Fruit fly (Drosophila melanogaster) whole organism, embryonic: Measurements from ENCODE around the gene Cp7Fa.

ENCODE experiments used
- ATbp ChIP-seq: fragments of 200-800 bp; sonication (Bioruptor generic); optimal IDR thresholded peaks from 2 replicates; lab custom pipeline; 2017; ENCODE audit warnings: missing biosample characterization, mild to moderate bottlenecking, missing genetic modification characterization, missing genetic modification reagents
- Abd-B ChIP-seq: fragments of 200-800 bp; sonication (Bioruptor generic); optimal IDR thresholded peaks from 2 replicates; lab custom pipeline; 2018; ENCODE audit warnings: missing biosample characterization, mild to moderate bottlenecking, missing genetic modification characterization, moderate library complexity
- B-H2 ChIP-seq: fragments of 200-800 bp; sonication (Bioruptor generic); optimal IDR thresholded peaks from 2 replicates; lab custom pipeline; 2018; ENCODE audit warnings: missing biosample characterization, mild to moderate bottlenecking, missing genetic modification characterization
- CG10147 ChIP-seq: fragments of 200-800 bp; sonication (Bioruptor generic); optimal IDR thresholded peaks from 2 replicates; lab custom pipeline; 2019; ENCODE audit warnings: missing biosample characterization, mild to moderate bottlenecking, missing genetic modification characterization, moderate library complexity
- CG1024 ChIP-seq: fragments of 200-800 bp; sonication (Bioruptor generic); IDR thresholded peaks from 2 replicates; pipeline ENCODE4 v1.3.6; 2022; ENCODE audit warnings: missing biosample characterization, missing genetic modification characterization
- CG10959 ChIP-seq: fragments of 200-800 bp; sonication (Bioruptor generic); IDR thresholded peaks from 2 replicates; pipeline ENCODE4 v1.3.6; 2022; ENCODE audit warnings: missing biosample characterization, missing genetic modification characterization
- CG11093 ChIP-seq: fragments of 200-800 bp; sonication (Bioruptor generic); IDR thresholded peaks from 3 replicates; pipeline ENCODE4 v1.3.6; 2022; ENCODE audit warnings: missing biosample characterization, missing genetic modification characterization
- CG14441 ChIP-seq: fragments of 200-800 bp; sonication (Bioruptor generic); IDR thresholded peaks from 2 replicates; pipeline ENCODE4 v1.3.6; 2022; ENCODE audit warnings: missing biosample characterization, missing genetic modification characterization
- CG17186 ChIP-seq: fragments of 200-800 bp; sonication (Bioruptor generic); optimal IDR thresholded peaks from 3 replicates; lab custom pipeline; 2017; ENCODE audit warnings: missing biosample characterization, missing genetic modification reagents, missing genetic modification characterization
- CG17361 ChIP-seq: fragments of 200-800 bp; sonication (Bioruptor generic); IDR thresholded peaks from 3 replicates; pipeline ENCODE4 v1.3.6; 2022; ENCODE audit warnings: missing biosample characterization, missing genetic modification characterization
- CG17568 ChIP-seq: fragments of 200-800 bp; sonication (Bioruptor generic); optimal IDR thresholded peaks from 2 replicates; lab custom pipeline; 2018; ENCODE audit warnings: missing biosample characterization, mild to moderate bottlenecking, missing genetic modification characterization, moderate library complexity
- CG1792 ChIP-seq: fragments of 200-800 bp; sonication (Bioruptor generic); optimal IDR thresholded peaks from 2 replicates; lab custom pipeline; 2016; ENCODE audit warnings: missing biosample characterization, missing genetic modification characterization
- CG30403 ChIP-seq: fragments of 200-800 bp; sonication (Bioruptor generic); optimal IDR thresholded peaks from 3 replicates; lab custom pipeline; 2016; ENCODE audit warnings: missing biosample characterization, missing genetic modification characterization
- CG31388 ChIP-seq: fragments of 200-800 bp; sonication (Bioruptor generic); optimal IDR thresholded peaks from 2 replicates; lab custom pipeline; 2016; ENCODE audit warnings: missing biosample characterization, missing genetic modification characterization
- CG3163 ChIP-seq: fragments of 200-800 bp; sonication (Bioruptor generic); optimal IDR thresholded peaks from 3 replicates; lab custom pipeline; 2016; ENCODE audit warnings: missing biosample characterization, missing genetic modification characterization
- CG32532 ChIP-seq: fragments of 200-800 bp; sonication (Bioruptor generic); IDR thresholded peaks from 2 replicates; pipeline ENCODE4 v1.3.6; 2022; ENCODE audit warnings: missing biosample characterization, missing genetic modification characterization
- CG3407 ChIP-seq: fragments of 200-800 bp; sonication (Bioruptor generic); optimal IDR thresholded peaks from 2 replicates; lab custom pipeline; 2018; ENCODE audit warnings: missing biosample characterization, mild to moderate bottlenecking, missing genetic modification characterization
- CG34422 ChIP-seq: fragments of 200-800 bp; sonication (Bioruptor generic); IDR thresholded peaks from 3 replicates; pipeline ENCODE4 v1.3.6; 2022; ENCODE audit warnings: missing biosample characterization, missing genetic modification characterization
- CG5245 ChIP-seq: fragments of 200-800 bp; sonication (Bioruptor generic); optimal IDR thresholded peaks from 3 replicates; lab custom pipeline; 2016; ENCODE audit warnings: missing biosample characterization, missing genetic modification characterization
- CG6813 ChIP-seq: fragments of 200-800 bp; sonication (Bioruptor generic); optimal IDR thresholded peaks from 2 replicates; lab custom pipeline; 2017; ENCODE audit warnings: missing biosample characterization, missing genetic modification characterization, mild to moderate bottlenecking, moderate library complexity, missing genetic modification reagents
- CG7839 ChIP-seq: fragments of 200-800 bp; sonication (Bioruptor generic); optimal IDR thresholded peaks from 3 replicates; lab custom pipeline; 2018; ENCODE audit warnings: missing biosample characterization, mild to moderate bottlenecking, missing genetic modification characterization, moderate library complexity
- CG8924 ChIP-seq: fragments of 200-800 bp; optimal IDR thresholded peaks from 3 replicates; lab custom pipeline; 2019; ENCODE audit warnings: missing biosample characterization, mild to moderate bottlenecking, missing genetic modification characterization, moderate library complexity
- Drgx ChIP-seq: fragments of 200-800 bp; sonication (Bioruptor generic); IDR thresholded peaks from 2 replicates; pipeline ENCODE4 v1.3.6; 2022; ENCODE audit warnings: missing biosample characterization, missing genetic modification characterization
- Ets65A ChIP-seq: fragments of 200-800 bp; sonication (Bioruptor generic); peaks from one replicate; lab custom pipeline; 2016; ENCODE audit warnings: missing biosample characterization, missing genetic modification characterization
- HHEX ChIP-seq: fragments of 200-800 bp; sonication (Bioruptor generic); optimal IDR thresholded peaks from 3 replicates; lab custom pipeline; 2017; ENCODE audit warnings: missing biosample characterization, mild to moderate bottlenecking, missing genetic modification characterization, missing genetic modification reagents
- HLH4C ChIP-seq: fragments of 200-800 bp; sonication (Bioruptor generic); IDR thresholded peaks from 3 replicates; pipeline ENCODE4 v1.3.6; 2022; ENCODE audit warnings: missing biosample characterization, missing genetic modification characterization; ENCODE audit not compliant: partially characterized antibody
- Jarid2 ChIP-seq: fragments of 200-800 bp; sonication (Bioruptor generic); optimal IDR thresholded peaks from 3 replicates; lab custom pipeline; 2017; ENCODE audit warnings: mild to moderate bottlenecking, missing biosample characterization, missing genetic modification reagents, missing genetic modification characterization
- Meics ChIP-seq: fragments of 200-800 bp; sonication (Bioruptor generic); optimal IDR thresholded peaks from 2 replicates; lab custom pipeline; 2017; ENCODE audit warnings: missing biosample characterization, mild to moderate bottlenecking, missing genetic modification characterization
- Mes4 ChIP-seq: fragments of 200-800 bp; sonication (Bioruptor generic); optimal IDR thresholded peaks from 2 replicates; lab custom pipeline; 2016; ENCODE audit warnings: missing biosample characterization, missing genetic modification characterization
- Optix ChIP-seq: fragments of 200-800 bp; sonication (Bioruptor generic); IDR thresholded peaks from 3 replicates; pipeline ENCODE4 v1.3.6; 2022; ENCODE audit warnings: missing biosample characterization, missing genetic modification characterization
- Spps ChIP-seq: fragments of 200-800 bp; sonication (Bioruptor generic); optimal IDR thresholded peaks from 2 replicates; lab custom pipeline; 2018; ENCODE audit warnings: missing biosample characterization, mild to moderate bottlenecking, missing genetic modification characterization
- Stat92E ChIP-seq, 3 experiments: fragments of >200 bp in 2 of 3; fragments of 200-800 bp in 1 of 3; sonication (Bioruptor generic) in 1 of 3; optimal IDR thresholded peaks; 2 replicates each; lab custom pipeline; 2017 to 2019; ENCODE audit warnings: missing biosample characterization in 3 of 3, missing genetic modification characterization in 3 of 3, mild to moderate bottlenecking in 1 of 3, moderate library complexity in 1 of 3
- al ChIP-seq: fragments of 200-800 bp; sonication (Bioruptor generic); IDR thresholded peaks from 2 replicates; pipeline ENCODE4 v1.3.6; 2022; ENCODE audit warnings: missing biosample characterization, missing genetic modification characterization
- bcd ChIP-seq: fragments of 200-800 bp; sonication (Bioruptor generic); optimal IDR thresholded peaks from 2 replicates; lab custom pipeline; 2017; ENCODE audit warnings: missing biosample characterization, mild to moderate bottlenecking, missing genetic modification characterization
- bowl ChIP-seq: fragments of 200-800 bp; sonication (Bioruptor generic); IDR thresholded peaks from 2 replicates; pipeline ENCODE4 v1.3.6; 2022; ENCODE audit warnings: missing biosample characterization, missing genetic modification characterization
- cad ChIP-seq: fragments of >200 bp; optimal IDR thresholded peaks from 2 replicates; lab custom pipeline; 2017; ENCODE audit warnings: missing biosample characterization, missing genetic modification characterization
- cas ChIP-seq: fragments of 200-800 bp; sonication (Bioruptor generic); IDR thresholded peaks from 2 replicates; pipeline ENCODE4 v1.3.6; 2022; ENCODE audit warnings: missing biosample characterization, missing genetic modification characterization
- corto ChIP-seq: fragments of 200-800 bp; sonication (Bioruptor generic); optimal IDR thresholded peaks from 2 replicates; lab custom pipeline; 2016; ENCODE audit warnings: missing biosample characterization, mild to moderate bottlenecking, missing genetic modification characterization, moderate library complexity
- dmrt99B ChIP-seq: fragments of 200-800 bp; sonication (Bioruptor generic); optimal IDR thresholded peaks from 2 replicates; lab custom pipeline; 2018; ENCODE audit warnings: missing biosample characterization, mild to moderate bottlenecking, missing genetic modification characterization, moderate library complexity
- esg ChIP-seq: fragments of 200-800 bp; sonication (Bioruptor generic); conservative IDR thresholded peaks from 2 replicates; pipeline ENCODE4 v1.3.6; 2022; ENCODE audit warnings: missing biosample characterization, missing genetic modification characterization
- fd102C ChIP-seq: fragments of 200-800 bp; sonication (Bioruptor generic); optimal IDR thresholded peaks from 2 replicates; lab custom pipeline; 2018; ENCODE audit warnings: missing biosample characterization, mild to moderate bottlenecking, missing genetic modification characterization, moderate library complexity
- fd3F ChIP-seq: fragments of 200-800 bp; sonication (Bioruptor generic); optimal IDR thresholded peaks from 2 replicates; lab custom pipeline; 2018; ENCODE audit warnings: missing biosample characterization, mild to moderate bottlenecking, missing genetic modification characterization, moderate library complexity
- her ChIP-seq: fragments of 200-800 bp; sonication (Bioruptor generic); optimal IDR thresholded peaks from 2 replicates; lab custom pipeline; 2016; ENCODE audit warnings: missing biosample characterization, missing genetic modification characterization
- lbe ChIP-seq: fragments of 200-800 bp; sonication (Bioruptor generic); optimal IDR thresholded peaks from 2 replicates; lab custom pipeline; 2016; ENCODE audit warnings: missing biosample characterization, mild to moderate bottlenecking, missing genetic modification characterization
- mld ChIP-seq: fragments of 200-800 bp; sonication (Bioruptor generic); IDR thresholded peaks from 3 replicates; pipeline ENCODE4 v1.3.6; 2022; ENCODE audit warnings: missing biosample characterization, missing genetic modification characterization; ENCODE audit not compliant: partially characterized antibody
- nerfin-1 ChIP-seq: fragments of 200-800 bp; sonication (Bioruptor generic); optimal IDR thresholded peaks from 3 replicates; lab custom pipeline; 2019; ENCODE audit warnings: missing biosample characterization, mild to moderate bottlenecking, missing genetic modification characterization, moderate library complexity
- salm ChIP-seq: fragments of 200-800 bp; sonication (Bioruptor generic); optimal IDR thresholded peaks from 2 replicates; lab custom pipeline; 2018; ENCODE audit warnings: missing biosample characterization, mild to moderate bottlenecking, missing genetic modification characterization
- sens ChIP-seq: fragments of 200-800 bp; sonication (Bioruptor generic); peaks from one replicate; lab custom pipeline; 2016; ENCODE audit warnings: missing biosample characterization, missing genetic modification characterization
- sim ChIP-seq: fragments of 200-800 bp; sonication (Bioruptor generic); IDR thresholded peaks from 2 replicates; pipeline ENCODE4 v1.3.6; 2022; ENCODE audit warnings: missing biosample characterization, missing genetic modification characterization
- vnd ChIP-seq: fragments of 200-800 bp; sonication (Bioruptor generic); IDR thresholded peaks from 3 replicates; pipeline ENCODE4 v1.3.6; 2022; ENCODE audit warnings: missing biosample characterization, missing genetic modification characterization; ENCODE audit not compliant: partially characterized antibody
- yki ChIP-seq: fragments of >200 bp; optimal IDR thresholded peaks from 3 replicates; lab custom pipeline; 2018

The Cp7Fa gene

DNA sequence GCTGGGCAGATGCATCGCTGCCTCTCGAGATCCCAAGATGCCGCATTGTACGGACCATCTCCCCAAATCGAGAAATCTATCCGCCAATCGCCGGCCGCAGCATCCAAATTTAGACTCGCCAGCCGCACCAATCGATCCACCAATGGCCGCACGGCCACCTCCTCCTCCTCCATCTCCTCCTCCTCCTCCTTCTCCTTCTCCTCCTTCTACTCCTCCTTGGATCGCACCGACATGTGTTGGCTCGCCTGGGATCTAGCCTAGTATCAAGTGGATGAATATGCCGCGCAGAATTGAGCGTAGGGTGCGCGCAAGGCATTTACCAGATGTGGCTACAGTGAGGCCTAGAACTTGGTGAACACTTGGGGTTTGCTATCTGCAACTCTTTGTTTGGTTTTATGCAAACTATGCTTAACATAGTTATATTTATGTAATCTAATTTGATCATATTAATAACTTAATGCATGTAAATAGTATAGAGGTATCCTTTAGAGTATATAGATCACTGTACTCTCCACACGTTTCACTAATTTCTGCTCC is 15.6 kb upstream of the Cp7Fa start, which contains the start of gene org-1 (continued):
- TF ChIP-seq Mes4: peak; percentile 67
- peak; percentile 99 for TF ChIP-seq CG34422 (GFP tag; lab: Robert Waterston, UW)
- peak; percentile 97 for TF ChIP-seq sim
- TF ChIP-seq CG30403 (GFP tag; lab: Kevin White, UChicago): peak; percentile 92
- TF ChIP-seq CG17361: peak; percentile 93
- peak; percentile 97 for TF ChIP-seq CG5245 (GFP tag; lab: Kevin White, UChicago)
- TF ChIP-seq CG11093 (GFP tag; lab: Robert Waterston, UW): peak; percentile 98
- peak; percentile 22 for TF ChIP-seq her (GFP tag; lab: Kevin White, UChicago)
- TF ChIP-seq cad (GFP tag; lab: Kevin White, UChicago): no peak
- TF ChIP-seq fd3F (GFP tag; lab: Kevin White, UChicago): peak; percentile 88
- peak; percentile 91 for TF ChIP-seq ATbp (GFP tag; lab: Kevin White, UChicago)
- peak; percentile 58 for TF ChIP-seq lbe (GFP tag; lab: Kevin White, UChicago)
- TF ChIP-seq Ets65A (GFP tag; lab: Kevin White, UChicago): peak; percentile 98
- peak; percentile 93 for TF ChIP-seq Drgx (GFP tag; lab: Robert Waterston, UW)
- TF ChIP-seq yki: no peak
- peak; percentile 73 for TF ChIP-seq Jarid2 (GFP tag; lab: Kevin White, UChicago)
- peak; percentile 94 for TF ChIP-seq salm (tag; lab: Kevin White, UChicago)
- peak; percentile 96 for TF ChIP-seq Optix (GFP tag; lab: Robert Waterston, UW)
- peak; percentile 96 for TF ChIP-seq CG7839
- peak; percentile 94 for TF ChIP-seq Abd-B
- TF ChIP-seq CG10959 (GFP tag; lab: Robert Waterston, UW): peak; percentile 99
- no peak for TF ChIP-seq corto (GFP tag; lab: Kevin White, UChicago)
- peak; percentile 89 for TF ChIP-seq HHEX (GFP tag; lab: Kevin White, UChicago)
- peak; percentile 93 for TF ChIP-seq Spps (tag; lab: Kevin White, UChicago)
- peak; percentile 98 for TF ChIP-seq sens
- TF ChIP-seq CG17568 (GFP tag; lab: Kevin White, UChicago): peak; percentile 90
- TF ChIP-seq B-H2 (GFP tag; lab: Kevin White, UChicago): peak; percentile 84
- peak; percentile 93 for TF ChIP-seq CG3407 (GFP tag; lab: Kevin White, UChicago)
- TF ChIP-seq HLH4C (GFP tag; lab: Robert Waterston, UW): no peak
- peak; percentile 93 for TF ChIP-seq bowl
- peak; percentile 87 for TF ChIP-seq CG10147 (GFP tag; lab: Kevin White, UChicago)
- TF ChIP-seq CG31388 (GFP tag; lab: Kevin White, UChicago): peak; percentile 91
- no peak for TF ChIP-seq mld (GFP tag; lab: Robert Waterston, UW)
- peak; percentile 98 for TF ChIP-seq CG14441 (GFP tag; lab: Robert Waterston, UW)
- TF ChIP-seq cas (GFP tag; lab: Robert Waterston, UW): peak; percentile 92
- peak; percentile 94 for TF ChIP-seq bcd (GFP tag; lab: Kevin White, UChicago)
- peak; percentile 97 for TF ChIP-seq esg
- peak; percentile 96 for TF ChIP-seq CG32532 (GFP tag; lab: Robert Waterston, UW)
- TF ChIP-seq Meics: peak; percentile 88
- peak in 1 of 3 experiments; percentile 89 for TF ChIP-seq Stat92E (GFP tag; optimal IDR thresholded peaks at IDR 0.05; lab: Kevin White, UChicago)
- TF ChIP-seq CG17186 (GFP tag; lab: Kevin White, UChicago): peak; percentile 86
- peak; percentile 95 for TF ChIP-seq CG1024
- peak; percentile 61 for TF ChIP-seq CG3163 (GFP tag; lab: Kevin White, UChicago)
- TF ChIP-seq CG8924: peak; percentile 94
- TF ChIP-seq CG1792 (GFP tag; lab: Kevin White, UChicago): peak; percentile 55
- no peak for TF ChIP-seq vnd (GFP tag; lab: Robert Waterston, UW)
- TF ChIP-seq dmrt99B (tag; lab: Kevin White, UChicago): peak; percentile 95
- TF ChIP-seq al (GFP tag; lab: Robert Waterston, UW): peak; percentile 92
- peak; percentile 91 for TF ChIP-seq CG6813 (GFP tag; lab: Kevin White, UChicago)
- TF ChIP-seq nerfin-1 (tag; lab: Kevin White, UChicago): peak; percentile 93
- peak; percentile 82 for TF ChIP-seq fd102C (GFP tag; lab: Kevin White, UChicago)
